Worm (Caenorhabditis elegans) whole organism, L3 larva: ENCODE results near the gene str-60.
"Not testable (repeated sequence)": the region's sequence is repeated elsewhere in the genome, so short reads cannot be mapped to it uniquely, and the experiment has no call there.

Experiments used
- ama-1 ChIP-seq: fragments of 150-350 bp; optimal IDR thresholded peaks from 2 replicates; lab custom pipeline; 2018
- elt-2 ChIP-seq: sonication (generic microtip); optimal IDR thresholded peaks from 2 replicates; lab custom pipeline; 2016; ENCODE audit warnings: missing genetic modification reagents, mild to moderate bottlenecking, missing genetic modification characterization, missing compliant biosample characterization
- lin-39 ChIP-seq: fragments of 150-350 bp; optimal IDR thresholded peaks from 2 replicates; lab custom pipeline; 2018; ENCODE audit warnings: missing biosample characterization, missing genetic modification reagents, missing genetic modification characterization
- mdl-1 ChIP-seq: fragments of 150-350 bp; optimal IDR thresholded peaks from 2 replicates; lab custom pipeline; 2014; ENCODE audit warnings: missing biosample characterization, missing genetic modification characterization
- nhr-237 ChIP-seq: fragments of 150-350 bp; optimal IDR thresholded peaks from 2 replicates; lab custom pipeline; 2014; ENCODE audit warnings: missing biosample characterization, missing genetic modification characterization
- snpc-4 ChIP-seq: fragments of 150-350 bp; optimal IDR thresholded peaks from 2 replicates; lab custom pipeline; 2014; ENCODE audit warnings: missing biosample characterization, missing genetic modification characterization
- unc-39 ChIP-seq: sonication (generic microtip); optimal IDR thresholded peaks from 4 replicates; lab custom pipeline; 2017; ENCODE audit warnings: missing biosample characterization, missing genetic modification characterization
- unc-62 ChIP-seq: fragments of 150-350 bp; sonication (generic microtip); optimal IDR thresholded peaks from 4 replicates; lab custom pipeline; 2014; ENCODE audit warnings: missing biosample characterization, missing genetic modification reagents, missing genetic modification characterization
- zag-1 ChIP-seq: fragments of 150-350 bp; optimal IDR thresholded peaks from 2 replicates; lab custom pipeline; 2014; ENCODE audit warnings: missing biosample characterization, missing genetic modification characterization
- ztf-11 ChIP-seq: fragments of 150-350 bp; optimal IDR thresholded peaks from 2 replicates; lab custom pipeline; 2014; ENCODE audit warnings: missing biosample characterization, missing genetic modification characterization

- TF ChIP-seq ztf-11; unc-62 (GFP tag; lab: Kevin White, UChicago); ama-1; zag-1 (tag; lab: Kevin White, UChicago); unc-39 (tag; lab: Kevin White, UChicago); nhr-237 (tag; lab: Kevin White, UChicago); mdl-1 (tag; lab: Kevin White, UChicago); elt-2 (tag; lab: Kevin White, UChicago); lin-39 (tag; lab: Kevin White, UChicago); snpc-4 (tag; lab: Kevin White, UChicago): not testable (repeated sequence)
Measured at ce11 chrV:15850276-15850811, 47.5 kb upstream of the str-60 start, which contains the start of gene srh-147.
